Fruit fly (Drosophila melanogaster): ENCODE measurements around the gene CG3713.

The CG3713 gene

dm6 chrX:847057-847456 is at the start of gene CG3713:
TSS of gene CG3713 (minus strand) at chrX:847157.
- no peak for TF ChIP-seq CG17801 (GFP tag; optimal IDR thresholded peaks at IDR 0.05; ENCODE audit: partially characterized antibody)

dm6 chrX:894182-894581 is 47.2 kb upstream of the CG3713 start, which contains the start of gene CG11663:
TSS of gene CG11663 (plus strand) at chrX:894482.
- no peak for TF ChIP-seq CG17801 (GFP tag; optimal IDR thresholded peaks at IDR 0.05; ENCODE audit: partially characterized antibody)

dm6 chrX:875432-875831 is 28.5 kb upstream of the CG3713 start, which contains the start of gene CG11664:
TSS of gene CG11664 (plus strand) at chrX:875732.
- no peak for TF ChIP-seq CG17801 (GFP tag; optimal IDR thresholded peaks at IDR 0.05; ENCODE audit: partially characterized antibody)

- TF ChIP-seq CG17801 (GFP tag; optimal IDR thresholded peaks at IDR 0.05; ENCODE audit: partially characterized antibody): no peak
Measured at dm6 chrX:873739-874138, 26.8 kb upstream of the CG3713 start.

dm6 chrX:868441-868840 is 21.5 kb upstream of the CG3713 start:
- no peak for TF ChIP-seq CG17801 (GFP tag; optimal IDR thresholded peaks at IDR 0.05; ENCODE audit: partially characterized antibody)

dm6 chrX:862308-862707 is 15.4 kb upstream of the CG3713 start, which contains the start of gene CG14634:
TSS of gene CG14634 (plus strand) at chrX:862608.
- no peak for TF ChIP-seq CG17801 (GFP tag; optimal IDR thresholded peaks at IDR 0.05; ENCODE audit: partially characterized antibody)

- TF ChIP-seq CG17801 (GFP tag; optimal IDR thresholded peaks at IDR 0.05; ENCODE audit: partially characterized antibody): no peak
Measured at dm6 chrX:844523-844922, 2.4 kb downstream of the CG3713 start, which contains the start of gene CG14635. TSS of gene CG14635 (plus strand) at chrX:844823.

dm6 chrX:843489-843888 is 3.5 kb downstream of the CG3713 start:
- TF ChIP-seq CG17801 (GFP tag; optimal IDR thresholded peaks at IDR 0.05; ENCODE audit: partially characterized antibody): no peak

- no peak for TF ChIP-seq CG17801 (GFP tag; optimal IDR thresholded peaks at IDR 0.05; ENCODE audit: partially characterized antibody)
Measured at dm6 chrX:841941-842340, 5.0 kb downstream of the CG3713 start.

dm6 chrX:841038-841437 is 5.9 kb downstream of the CG3713 start:
- no peak for TF ChIP-seq CG17801 (GFP tag; optimal IDR thresholded peaks at IDR 0.05; ENCODE audit: partially characterized antibody)

dm6 chrX:838012-838411 is 8.9 kb downstream of the CG3713 start:
- no peak for TF ChIP-seq CG17801 (GFP tag; optimal IDR thresholded peaks at IDR 0.05; ENCODE audit: partially characterized antibody)

dm6 chrX:835965-836690 is 10.8 kb downstream of the CG3713 start:
- TF ChIP-seq CG17801 (GFP tag; optimal IDR thresholded peaks at IDR 0.05; ENCODE audit: partially characterized antibody): no peak

- no peak for TF ChIP-seq CG17801 (GFP tag; optimal IDR thresholded peaks at IDR 0.05; ENCODE audit: partially characterized antibody)
Measured at dm6 chrX:824961-825360, 22.0 kb downstream of the CG3713 start.

dm6 chrX:805907-806306 is 41.0 kb downstream of the CG3713 start, which contains the start of gene Sec22:
TSS of gene Sec22 (plus strand) at chrX:806076.
- peak; percentile 33 for TF ChIP-seq CG17801 (GFP tag; optimal IDR thresholded peaks at IDR 0.05; ENCODE audit: partially characterized antibody)

- no peak for TF ChIP-seq CG17801 (GFP tag; optimal IDR thresholded peaks at IDR 0.05; ENCODE audit: partially characterized antibody)
Measured at dm6 chrX:804821-805220, 42.1 kb downstream of the CG3713 start, which contains the start of gene CG13358. TSS of gene CG13358 (minus strand) at chrX:804921.

- no peak for TF ChIP-seq CG17801 (GFP tag; optimal IDR thresholded peaks at IDR 0.05; ENCODE audit: partially characterized antibody)
Measured at dm6 chrX:803370-803769, 43.6 kb downstream of the CG3713 start, which contains the start of gene CG13359. TSS of gene CG13359 (minus strand) at chrX:803470.

Measured in ovary, adult (tissue).